Worm (Caenorhabditis elegans): ENCODE measurements around the gene F42G4.6.

ce11 chrII:13073742-13074141 is 5.4 kb upstream of the F42G4.6 start:
- TF ChIP-seq dmd-4 (tag; optimal IDR thresholded peaks at IDR 0.05) (no peak), mdl-1 (tag; optimal IDR thresholded peaks at IDR 0.05) (no peak), elt-3 (tag; optimal IDR thresholded peaks at IDR 0.05) (no peak), elt-1 (tag; optimal IDR thresholded peaks at IDR 0.05) (no peak), aly-2 (tag; optimal IDR thresholded peaks at IDR 0.05) (no peak), nhr-12 (tag; optimal IDR thresholded peaks at IDR 0.05) (no peak), ztf-4 (tag; optimal IDR thresholded peaks at IDR 0.05) (no peak)

Measured in whole organism, L2 larva.